Fruit fly (Drosophila melanogaster): ENCODE measurements around the gene CG1307.

dm6 chr3R:6667245-6667644 lies 10.0 kb upstream of the CG1307 start:
- TF ChIP-seq psq (optimal IDR thresholded peaks at IDR 0.05) (no peak), EcR (GFP tag; optimal IDR thresholded peaks at IDR 0.05) (no peak)
